Worm (Caenorhabditis elegans) whole organism, young adult: Measurements from ENCODE around the gene gmap-2.

Source experiments
- attf-6 ChIP-seq: fragments of 200-800 bp; sonication (Bioruptor generic); IDR thresholded peaks from 2 replicates; pipeline ENCODE4 v1.3.6; 2022; ENCODE audit warnings: missing genetic modification reagents, missing genetic modification characterization, missing compliant biosample characterization
- dox-1 ChIP-seq: fragments of 200-800 bp; sonication (Bioruptor generic); IDR thresholded peaks from 2 replicates; pipeline ENCODE4 v1.3.6; 2022; ENCODE audit warnings: missing genetic modification reagents, missing genetic modification characterization, missing compliant biosample characterization
- nfya-1 ChIP-seq: sonication (generic microtip); optimal IDR thresholded peaks from 2 replicates; lab custom pipeline; 2017; ENCODE audit warnings: antibody characterized with exemption, missing compliant biosample characterization, missing genetic modification characterization, borderline replicate concordance; ENCODE audit not compliant: insufficient read depth
- nhr-90 ChIP-seq: sonication (generic microtip); optimal IDR thresholded peaks from 2 replicates; lab custom pipeline; 2016; ENCODE audit warnings: missing genotype, mild to moderate bottlenecking, missing genetic modification characterization, missing compliant biosample characterization

- TF ChIP-seq attf-6 (GFP tag; lab: Robert Waterston, UW) (no peak), dox-1 (GFP tag; lab: Robert Waterston, UW) (no peak), nfya-1 (tag; lab: Kevin White, UChicago) (no peak), nhr-90 (tag; lab: Kevin White, UChicago) (no peak)
These were observed 16.1 kb downstream of the gmap-2 start for ce11 chrX:12926998-12927397.
